Worm (Caenorhabditis elegans) whole organism, late embryonic: Measurements from ENCODE around the gene mig-6.

ENCODE experiments used
- ceh-6 ChIP-seq: fragments of 200-800 bp; sonication (Bioruptor generic); optimal IDR thresholded peaks from 2 replicates; lab custom pipeline; 2018; ENCODE audit warnings: mild to moderate bottlenecking, missing genetic modification characterization, missing compliant biosample characterization
- hlh-30 ChIP-seq: sonication (generic microtip); optimal IDR thresholded peaks from 2 replicates; lab custom pipeline; 2017; ENCODE audit warnings: antibody characterized with exemption, missing genetic modification characterization, missing compliant biosample characterization; ENCODE audit not compliant: insufficient read depth
- pha-4 ChIP-seq: fragments of 150-350 bp; optimal IDR thresholded peaks from 2 replicates; lab custom pipeline; 2018; ENCODE audit warnings: missing biosample characterization, missing genetic modification reagents, missing genetic modification characterization
- ref-2 ChIP-seq: sonication (generic microtip); optimal IDR thresholded peaks from 2 replicates; lab custom pipeline; 2016; ENCODE audit warnings: missing genetic modification characterization, missing compliant biosample characterization

DNA sequence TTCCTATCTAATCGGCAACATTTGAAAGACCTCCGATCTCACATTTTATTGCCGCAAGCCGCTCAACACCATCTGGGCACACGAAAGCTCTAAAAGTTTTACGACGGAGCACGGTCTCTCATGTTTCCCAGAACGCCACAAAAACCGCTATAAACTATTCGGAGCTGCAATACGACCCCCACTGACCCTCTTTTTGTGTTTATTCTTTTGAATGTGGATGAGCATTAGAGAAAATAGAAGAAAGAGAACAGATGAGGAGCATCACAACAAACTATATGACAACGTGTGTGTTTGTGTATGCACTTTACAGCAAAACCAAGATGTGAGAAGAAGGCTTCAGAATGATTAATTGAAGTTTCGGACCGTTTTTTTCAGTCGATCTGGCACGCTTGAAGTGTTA, 2.9 kb upstream of the mig-6 start:
- TF ChIP-seq hlh-30 (tag; lab: Kevin White, UChicago) (no peak), ceh-6 (GFP tag; lab: Kevin White, UChicago) (no peak), pha-4 (tag; lab: Kevin White, UChicago) (no peak), ref-2 (tag; lab: Kevin White, UChicago) (no peak)
